Fruit fly (Drosophila melanogaster) whole organism, embryonic: ENCODE data around the gene CG9920.
A peak's percentile ranks its signal among the peaks of the same experiment; 100 is the strongest.

ENCODE experiments used
- Adf1 ChIP-seq: fragments of 200-800 bp; sonication (Bioruptor generic); IDR thresholded peaks from 2 replicates; pipeline ENCODE4 v1.3.6; 2022; ENCODE audit warnings: missing biosample characterization, missing genetic modification characterization
- CG10209 ChIP-seq: fragments of 200-800 bp; sonication (Bioruptor generic); optimal IDR thresholded peaks from 3 replicates; lab custom pipeline; 2017; ENCODE audit warnings: missing biosample characterization, mild to moderate bottlenecking, missing genetic modification characterization, missing genetic modification reagents
- CG10431 ChIP-seq: fragments of 200-800 bp; sonication (Bioruptor generic); optimal IDR thresholded peaks from 3 replicates; lab custom pipeline; 2018; ENCODE audit warnings: missing biosample characterization, mild to moderate bottlenecking, missing genetic modification characterization
- CG11247 ChIP-seq: fragments of 200-800 bp; sonication (Bioruptor generic); IDR thresholded peaks from 2 replicates; pipeline ENCODE4 v1.3.6; 2022; ENCODE audit warnings: missing biosample characterization, missing genetic modification characterization
- CG11504 ChIP-seq: fragments of 200-800 bp; sonication (Bioruptor generic); optimal IDR thresholded peaks from 3 replicates; lab custom pipeline; 2019; ENCODE audit warnings: missing biosample characterization, mild to moderate bottlenecking, missing genetic modification characterization, moderate library complexity
- CG12659 ChIP-seq: fragments of 200-800 bp; sonication (Bioruptor generic); optimal IDR thresholded peaks from 3 replicates; lab custom pipeline; 2017; ENCODE audit warnings: mild to moderate bottlenecking, missing biosample characterization, missing genetic modification reagents, missing genetic modification characterization
- CG14014 ChIP-seq: fragments of 200-800 bp; sonication (Bioruptor generic); IDR thresholded peaks from 2 replicates; pipeline ENCODE4 v1.3.6; 2022; ENCODE audit warnings: missing biosample characterization, missing genetic modification characterization
- CG14050 ChIP-seq: fragments of 200-800 bp; sonication (Bioruptor generic); IDR thresholded peaks from 3 replicates; pipeline ENCODE4 v1.3.6; 2022; ENCODE audit warnings: missing biosample characterization, missing genetic modification characterization
- CG15479 ChIP-seq: fragments of 200-800 bp; sonication (Bioruptor generic); optimal IDR thresholded peaks from 3 replicates; lab custom pipeline; 2019; ENCODE audit warnings: missing biosample characterization, mild to moderate bottlenecking, missing genetic modification characterization, moderate library complexity
- CG16779 ChIP-seq: fragments of 200-800 bp; sonication (Bioruptor generic); IDR thresholded peaks from 2 replicates; pipeline ENCODE4 v1.3.6; 2022; ENCODE audit warnings: missing biosample characterization, missing genetic modification characterization
- CG17912 ChIP-seq: fragments of 200-800 bp; sonication (Bioruptor generic); optimal IDR thresholded peaks from 2 replicates; lab custom pipeline; 2018; ENCODE audit warnings: missing biosample characterization, mild to moderate bottlenecking, missing genetic modification characterization
- CG30431 ChIP-seq: fragments of 200-800 bp; sonication (Bioruptor generic); optimal IDR thresholded peaks from 2 replicates; lab custom pipeline; 2017; ENCODE audit warnings: missing biosample characterization, missing genetic modification characterization
- CG32772 ChIP-seq: fragments of 200-800 bp; sonication (Bioruptor generic); IDR thresholded peaks from 2 replicates; pipeline ENCODE4 v1.3.6; 2022; ENCODE audit warnings: missing biosample characterization, missing genetic modification characterization
- CG3847 ChIP-seq: fragments of 200-800 bp; sonication (Bioruptor generic); IDR thresholded peaks from 2 replicates; pipeline ENCODE4 v1.3.6; 2022; ENCODE audit warnings: missing biosample characterization, missing genetic modification characterization
- CG4730 ChIP-seq: fragments of 200-800 bp; sonication (Bioruptor generic); IDR thresholded peaks from 2 replicates; pipeline ENCODE4 v1.3.6; 2022; ENCODE audit warnings: missing biosample characterization, missing genetic modification characterization
- CG6791 ChIP-seq: fragments of 200-800 bp; sonication (Bioruptor generic); IDR thresholded peaks from 3 replicates; pipeline ENCODE4 v1.3.6; 2022; ENCODE audit warnings: missing biosample characterization, missing genetic modification characterization; ENCODE audit not compliant: partially characterized antibody
- CG6854 ChIP-seq: fragments of 200-800 bp; sonication (Bioruptor generic); optimal IDR thresholded peaks from 3 replicates; lab custom pipeline; 2017; ENCODE audit warnings: missing biosample characterization, mild to moderate bottlenecking, missing genetic modification characterization
- CG7556 ChIP-seq: fragments of 200-800 bp; sonication (Bioruptor generic); optimal IDR thresholded peaks from 2 replicates; lab custom pipeline; 2017; ENCODE audit warnings: missing biosample characterization, mild to moderate bottlenecking, missing genetic modification characterization
- CG7839 ChIP-seq: fragments of 200-800 bp; sonication (Bioruptor generic); optimal IDR thresholded peaks from 3 replicates; lab custom pipeline; 2018; ENCODE audit warnings: missing biosample characterization, mild to moderate bottlenecking, missing genetic modification characterization, moderate library complexity
- CG9215 ChIP-seq: fragments of 200-800 bp; sonication (Bioruptor generic); IDR thresholded peaks from 2 replicates; pipeline ENCODE4 v1.3.6; 2022; ENCODE audit warnings: missing biosample characterization, missing genetic modification characterization
- CG9797 ChIP-seq: fragments of 200-800 bp; sonication (Bioruptor generic); optimal IDR thresholded peaks from 3 replicates; lab custom pipeline; 2018; ENCODE audit warnings: missing biosample characterization, mild to moderate bottlenecking, missing genetic modification characterization
- CG9876 ChIP-seq: fragments of 200-800 bp; sonication (Bioruptor generic); optimal IDR thresholded peaks from 2 replicates; lab custom pipeline; 2016; ENCODE audit warnings: missing biosample characterization, missing genetic modification characterization
- Dfd ChIP-seq, 2 experiments: fragments of >200 bp; optimal IDR thresholded peaks; 2 replicates each; lab custom pipeline; 2017; ENCODE audit warnings: missing biosample characterization in 2 of 2, missing genetic modification characterization in 2 of 2
- Dp ChIP-seq: fragments of 200-800 bp; sonication (Bioruptor generic); optimal IDR thresholded peaks from 2 replicates; lab custom pipeline; 2018; ENCODE audit warnings: missing biosample characterization, mild to moderate bottlenecking, missing genetic modification characterization, moderate library complexity
- HLH3B ChIP-seq: fragments of 200-800 bp; sonication (Bioruptor generic); IDR thresholded peaks from 2 replicates; pipeline ENCODE4 v1.3.6; 2022; ENCODE audit warnings: missing biosample characterization, missing genetic modification characterization
- Hr3 ChIP-seq: fragments of 200-800 bp; sonication (Bioruptor generic); optimal IDR thresholded peaks from 3 replicates; lab custom pipeline; 2016; ENCODE audit warnings: missing biosample characterization, missing genetic modification characterization
- Oli ChIP-seq: fragments of 200-800 bp; sonication (Bioruptor generic); optimal IDR thresholded peaks from 2 replicates; lab custom pipeline; 2018; ENCODE audit warnings: missing biosample characterization, mild to moderate bottlenecking, missing genetic modification characterization, moderate library complexity
- Rx ChIP-seq: fragments of 200-800 bp; sonication (Bioruptor generic); IDR thresholded peaks from 2 replicates; pipeline ENCODE4 v1.3.6; 2022; ENCODE audit warnings: missing biosample characterization, missing genetic modification characterization
- Sin3A ChIP-seq: fragments of >200 bp; optimal IDR thresholded peaks from 2 replicates; lab custom pipeline; 2018
- Tbp ChIP-seq: fragments of >200 bp; optimal IDR thresholded peaks from 2 replicates; lab custom pipeline; 2018; ENCODE audit warnings: missing biosample characterization, missing genetic modification characterization
- ash1 ChIP-seq: fragments of 200-800 bp; sonication (Bioruptor generic); optimal IDR thresholded peaks from 2 replicates; lab custom pipeline; 2018; ENCODE audit warnings: missing biosample characterization, mild to moderate bottlenecking, missing genetic modification characterization
- bcd ChIP-seq: fragments of 200-800 bp; sonication (Bioruptor generic); optimal IDR thresholded peaks from 2 replicates; lab custom pipeline; 2017; ENCODE audit warnings: missing biosample characterization, mild to moderate bottlenecking, missing genetic modification characterization
- bigmax ChIP-seq: fragments of 200-800 bp; sonication (Bioruptor generic); optimal IDR thresholded peaks from 2 replicates; lab custom pipeline; 2018; ENCODE audit warnings: missing biosample characterization, mild to moderate bottlenecking, missing genetic modification characterization
- da ChIP-seq: fragments of 200-800 bp; sonication (Bioruptor generic); optimal IDR thresholded peaks from 2 replicates; lab custom pipeline; 2016; ENCODE audit warnings: missing biosample characterization, missing genetic modification characterization
- dimm ChIP-seq: fragments of 200-800 bp; sonication (Bioruptor generic); IDR thresholded peaks from 2 replicates; pipeline ENCODE4 v1.3.6; 2022; ENCODE audit warnings: missing biosample characterization, missing genetic modification characterization
- fd3F ChIP-seq: fragments of 200-800 bp; sonication (Bioruptor generic); optimal IDR thresholded peaks from 2 replicates; lab custom pipeline; 2018; ENCODE audit warnings: missing biosample characterization, mild to moderate bottlenecking, missing genetic modification characterization, moderate library complexity
- fu2 ChIP-seq: fragments of 200-800 bp; sonication (Bioruptor generic); optimal IDR thresholded peaks from 2 replicates; lab custom pipeline; 2016; ENCODE audit warnings: missing biosample characterization, missing genetic modification characterization
- hth ChIP-seq: fragments of >200 bp; optimal IDR thresholded peaks from 2 replicates; lab custom pipeline; 2017; ENCODE audit warnings: inconsistent platforms
- inv ChIP-seq: fragments of 200-800 bp; sonication (Bioruptor generic); IDR thresholded peaks from 2 replicates; pipeline ENCODE4 v1.3.6; 2022; ENCODE audit warnings: missing biosample characterization, missing genetic modification characterization; ENCODE audit not compliant: partially characterized antibody
- pita ChIP-seq: fragments of 200-800 bp; sonication (Bioruptor generic); optimal IDR thresholded peaks from 2 replicates; lab custom pipeline; 2017; ENCODE audit warnings: missing biosample characterization, mild to moderate bottlenecking, missing genetic modification characterization
- pnt ChIP-seq: fragments of 200-800 bp; sonication (Bioruptor generic); optimal IDR thresholded peaks from 3 replicates; lab custom pipeline; 2016; ENCODE audit warnings: missing biosample characterization, missing genetic modification characterization
- ranshi ChIP-seq: fragments of 200-800 bp; sonication (Bioruptor generic); IDR thresholded peaks from 2 replicates; pipeline ENCODE4 v1.3.6; 2022; ENCODE audit warnings: missing biosample characterization, missing genetic modification characterization
- shn ChIP-seq: fragments of 200-800 bp; sonication (Bioruptor generic); optimal IDR thresholded peaks from 3 replicates; lab custom pipeline; 2016; ENCODE audit warnings: missing biosample characterization, missing genetic modification characterization
- sob ChIP-seq: fragments of 200-800 bp; sonication (Bioruptor generic); IDR thresholded peaks from 2 replicates; pipeline ENCODE4 v1.3.6; 2022; ENCODE audit warnings: missing biosample characterization, missing genetic modification characterization
- ttk ChIP-seq: fragments of 200-800 bp; sonication (Bioruptor generic); IDR thresholded peaks from 2 replicates; pipeline ENCODE4 v2.1.2; 2022; ENCODE audit warnings: missing biosample characterization, missing genetic modification characterization
- twi ChIP-seq: fragments of 200-800 bp; optimal IDR thresholded peaks from 2 replicates; lab custom pipeline; 2019; ENCODE audit warnings: missing biosample characterization, mild to moderate bottlenecking, missing genetic modification characterization, moderate library complexity
- tx ChIP-seq: fragments of 200-800 bp; sonication (Bioruptor generic); optimal IDR thresholded peaks from 2 replicates; lab custom pipeline; 2016; ENCODE audit warnings: missing biosample characterization, missing genetic modification characterization
- usp ChIP-seq: fragments of >200 bp; optimal IDR thresholded peaks from 2 replicates; lab custom pipeline; 2017; ENCODE audit warnings: missing biosample characterization, missing genetic modification characterization
- vfl ChIP-seq: fragments of 200-800 bp; sonication (Bioruptor generic); optimal IDR thresholded peaks from 2 replicates; lab custom pipeline; 2016; ENCODE audit warnings: missing biosample characterization, missing genetic modification characterization
- vnd ChIP-seq: fragments of 200-800 bp; sonication (Bioruptor generic); IDR thresholded peaks from 3 replicates; pipeline ENCODE4 v1.3.6; 2022; ENCODE audit warnings: missing biosample characterization, missing genetic modification characterization; ENCODE audit not compliant: partially characterized antibody
- vvl ChIP-seq: fragments of 200-800 bp; sonication (Bioruptor generic); IDR thresholded peaks from 2 replicates; pipeline ENCODE4 v1.3.6; 2022; ENCODE audit warnings: missing biosample characterization, missing genetic modification characterization

The CG9920 gene

DNA sequence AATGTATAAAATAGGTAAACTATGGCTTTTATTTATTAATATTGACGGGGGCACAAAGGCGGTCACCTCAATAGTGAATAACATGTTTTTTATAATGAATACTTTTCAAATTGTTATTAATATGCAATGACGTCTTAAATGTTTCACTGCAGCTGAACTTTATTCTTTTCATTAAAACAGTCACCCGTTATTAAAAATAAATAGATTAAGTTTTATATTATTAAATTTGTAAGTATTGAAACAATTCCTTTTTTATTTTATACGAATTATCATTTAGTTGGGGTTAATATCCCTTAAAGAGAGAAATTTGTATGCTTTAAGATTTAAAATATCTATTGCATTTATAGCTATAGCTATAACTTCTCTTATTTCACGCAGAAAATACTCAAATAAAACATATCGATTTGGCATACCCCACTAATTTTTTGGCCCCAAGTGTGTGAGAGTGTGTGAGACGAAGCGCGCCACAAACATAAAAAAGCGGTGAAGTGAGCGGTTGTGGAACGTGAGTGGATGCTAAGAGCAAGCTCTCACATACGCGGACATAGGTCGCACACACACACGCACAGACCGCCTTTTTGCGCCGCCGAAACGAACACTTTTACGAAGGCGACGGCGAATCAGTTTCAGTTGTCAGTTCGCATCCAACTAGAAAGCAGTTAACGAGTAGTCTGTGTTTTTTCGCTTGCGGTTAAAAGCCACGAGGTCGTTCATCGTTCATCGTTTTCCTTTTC is 41.4 kb downstream of the CG9920 start, which contains the start of gene foxo (continued):
- TF ChIP-seq CG10431 (GFP tag; lab: Kevin White, UChicago), result peak; percentile 32
- TF ChIP-seq vnd (GFP tag; lab: Robert Waterston, UW), result no peak
- peak; percentile 20 for TF ChIP-seq pnt
- peak; percentile 12 for TF ChIP-seq CG17912 (GFP tag; lab: Kevin White, UChicago)
- 0 out of 2 replicates have a peak, but pooled peaks have one; percentile 48 for TF ChIP-seq ranshi (GFP tag; lab: Robert Waterston, UW)
- TF ChIP-seq sob (GFP tag; lab: Robert Waterston, UW), result peak; percentile 41; the same call in 1 of the 2 replicates
- TF ChIP-seq vfl (GFP tag; lab: Kevin White, UChicago), result no peak
- no peak for TF ChIP-seq CG9876 (GFP tag; lab: Kevin White, UChicago)
- peak; percentile 86 for TF ChIP-seq CG6854 (GFP tag; lab: Kevin White, UChicago)
- TF ChIP-seq hth (lab: Kevin White, UChicago), result no peak
- no peak for TF ChIP-seq Dp (GFP tag; lab: Kevin White, UChicago)
- TF ChIP-seq CG32772, result no peak
- peak; percentile 85 for TF ChIP-seq bcd (GFP tag; lab: Kevin White, UChicago)
- TF ChIP-seq dimm (GFP tag; lab: Robert Waterston, UW), result no peak
- TF ChIP-seq Hr3 (GFP tag; lab: Kevin White, UChicago), result peak; percentile 78
- TF ChIP-seq vvl (GFP tag; lab: Robert Waterston, UW), result peak; percentile 53
- TF ChIP-seq CG14050, result peak; percentile 31; the same call in 1 of the 3 replicates
- peak; percentile 62 for TF ChIP-seq twi
- no peak for TF ChIP-seq CG16779 (GFP tag; lab: Robert Waterston, UW)
- TF ChIP-seq usp (GFP tag; lab: Kevin White, UChicago), result no peak
- TF ChIP-seq CG6791, result no peak
- no peak for TF ChIP-seq bigmax (GFP tag; lab: Kevin White, UChicago)
- no peak; the same call in 1 of the 2 replicates for TF ChIP-seq CG4730
- TF ChIP-seq CG15479 (GFP tag; lab: Kevin White, UChicago), result no peak
- peak; percentile 89 for TF ChIP-seq CG10209 (GFP tag; lab: Kevin White, UChicago)
- TF ChIP-seq CG14014, result peak; percentile 44
- peak; percentile 77 for TF ChIP-seq fd3F
- TF ChIP-seq shn, result no peak
- no peak for TF ChIP-seq da (GFP tag; lab: Kevin White, UChicago)
- TF ChIP-seq CG7556 (GFP tag; lab: Kevin White, UChicago), result peak; percentile 96
- no peak for TF ChIP-seq Dfd (GFP tag; optimal IDR thresholded peaks at IDR 0.05; lab: Kevin White, UChicago)
- peak; percentile 93 for TF ChIP-seq CG7839 (tag; lab: Kevin White, UChicago)
- TF ChIP-seq CG9797 (GFP tag; lab: Kevin White, UChicago), result no peak
- TF ChIP-seq CG30431 (GFP tag; lab: Kevin White, UChicago), result peak; percentile 31
- peak; percentile 96 for TF ChIP-seq CG12659 (GFP tag; lab: Kevin White, UChicago)
- no peak for TF ChIP-seq tx (GFP tag; lab: Kevin White, UChicago)
- no peak; the same call in 1 of the 2 replicates for TF ChIP-seq ttk (GFP tag; lab: Robert Waterston, UW)
- TF ChIP-seq ash1, result no peak
- TF ChIP-seq Adf1 (GFP tag; lab: Robert Waterston, UW), result no peak
- no peak for TF ChIP-seq Rx (GFP tag; lab: Robert Waterston, UW)
- TF ChIP-seq Oli (tag; lab: Kevin White, UChicago), result peak; percentile 89
- TF ChIP-seq CG9215 (GFP tag; lab: Robert Waterston, UW), result no peak
- no peak for TF ChIP-seq inv (GFP tag; lab: Robert Waterston, UW)
- no peak for TF ChIP-seq Tbp (GFP tag; lab: Kevin White, UChicago)
- no peak for TF ChIP-seq pita
- no peak for TF ChIP-seq CG11247 (GFP tag; lab: Robert Waterston, UW)
- TF ChIP-seq Sin3A (lab: Kevin White, UChicago), result no peak
- no peak; the same call in 1 of the 2 replicates for TF ChIP-seq HLH3B (GFP tag; lab: Robert Waterston, UW)
- TF ChIP-seq CG3847 (GFP tag; lab: Robert Waterston, UW), result peak; percentile 59
- TF ChIP-seq fu2 (GFP tag; lab: Kevin White, UChicago), result peak; percentile 44
- peak; percentile 92 for TF ChIP-seq CG11504 (tag; lab: Kevin White, UChicago)
